Worm (Caenorhabditis elegans) whole organism, mixed stage, embryonic: ENCODE measurements around the gene F23B2.7.

Source experiments
- M03D4.4 ChIP-seq: sonication (generic microtip); optimal IDR thresholded peaks from 2 replicates; lab custom pipeline; 2017; ENCODE audit warnings: mild to moderate bottlenecking, missing genetic modification characterization, missing compliant biosample characterization
- bed-3 ChIP-seq: fragments of 200-800 bp; sonication (Bioruptor generic); optimal IDR thresholded peaks from 3 replicates; lab custom pipeline; 2018; ENCODE audit warnings: mild to moderate bottlenecking, missing genetic modification characterization, moderate library complexity, missing compliant biosample characterization
- blmp-1 ChIP-seq: fragments of 150-350 bp; optimal IDR thresholded peaks from 2 replicates; lab custom pipeline; 2014; ENCODE audit warnings: missing biosample characterization, missing genetic modification characterization
- ceh-39 ChIP-seq: fragments of 150-350 bp; optimal IDR thresholded peaks from 2 replicates; lab custom pipeline; 2014; ENCODE audit warnings: missing biosample characterization, missing genetic modification characterization
- ceh-43 ChIP-seq: fragments of 200-800 bp; sonication (Bioruptor generic); optimal IDR thresholded peaks from 2 replicates; lab custom pipeline; 2018; ENCODE audit warnings: mild to moderate bottlenecking, missing genetic modification characterization, moderate library complexity, missing compliant biosample characterization
- ceh-83 ChIP-seq: fragments of 200-800 bp; sonication (Bioruptor generic); optimal IDR thresholded peaks from 2 replicates; lab custom pipeline; 2018; ENCODE audit warnings: mild to moderate bottlenecking, missing genetic modification characterization, missing compliant biosample characterization
- ces-1 ChIP-seq: fragments of 150-350 bp; optimal IDR thresholded peaks from 2 replicates; lab custom pipeline; 2014; ENCODE audit warnings: missing biosample characterization, missing genetic modification reagents, missing genetic modification characterization
- cnd-1 ChIP-seq: fragments of 200-800 bp; sonication (Bioruptor generic); optimal IDR thresholded peaks from 2 replicates; lab custom pipeline; 2018; ENCODE audit warnings: mild to moderate bottlenecking, missing genetic modification characterization, missing compliant biosample characterization
- drap-1 ChIP-seq: fragments of 200-800 bp; sonication (Bioruptor generic); optimal IDR thresholded peaks from 3 replicates; lab custom pipeline; 2018; ENCODE audit warnings: mild to moderate bottlenecking, missing genetic modification characterization, missing compliant biosample characterization
- elt-1 ChIP-seq: sonication (generic microtip); optimal IDR thresholded peaks from 2 replicates; lab custom pipeline; 2017; ENCODE audit warnings: missing genetic modification characterization, mild to moderate bottlenecking, missing compliant biosample characterization, antibody characterized with exemption, moderate library complexity, borderline replicate concordance; ENCODE audit not compliant: insufficient read depth
- elt-3 ChIP-seq: fragments of 150-350 bp; optimal IDR thresholded peaks from 2 replicates; lab custom pipeline; 2014; ENCODE audit warnings: missing biosample characterization, missing genetic modification characterization
- flh-1 ChIP-seq: fragments of 200-800 bp; sonication (Bioruptor generic); optimal IDR thresholded peaks from 2 replicates; lab custom pipeline; 2018; ENCODE audit warnings: mild to moderate bottlenecking, missing genetic modification characterization, moderate library complexity, missing compliant biosample characterization
- ham-2 ChIP-seq: fragments of 200-800 bp; sonication (Bioruptor generic); optimal IDR thresholded peaks from 2 replicates; lab custom pipeline; 2018; ENCODE audit warnings: mild to moderate bottlenecking, missing genetic modification characterization, missing compliant biosample characterization
- hlh-1 ChIP-seq: fragments of 150-350 bp; optimal IDR thresholded peaks from 2 replicates; lab custom pipeline; 2014; ENCODE audit warnings: missing biosample characterization, missing genetic modification reagents, missing genetic modification characterization
- lin-13 ChIP-seq: fragments of 150-350 bp; optimal IDR thresholded peaks from 2 replicates; lab custom pipeline; 2014; ENCODE audit warnings: missing biosample characterization, missing genetic modification characterization
- lin-32 ChIP-seq: fragments of 200-800 bp; sonication (Bioruptor generic); optimal IDR thresholded peaks from 2 replicates; lab custom pipeline; 2018; ENCODE audit warnings: mild to moderate bottlenecking, missing genetic modification characterization, missing compliant biosample characterization
- lsy-2 ChIP-seq: fragments of 150-350 bp; optimal IDR thresholded peaks from 2 replicates; lab custom pipeline; 2014; ENCODE audit warnings: missing biosample characterization, missing genetic modification characterization
- mab-5 ChIP-seq: fragments of 150-350 bp; optimal IDR thresholded peaks from 2 replicates; lab custom pipeline; 2014; ENCODE audit warnings: missing biosample characterization, missing genetic modification characterization
- mep-1 ChIP-seq: fragments of 150-350 bp; optimal IDR thresholded peaks from 2 replicates; lab custom pipeline; 2017; ENCODE audit warnings: missing biosample characterization, missing genetic modification reagents, missing genetic modification characterization, inconsistent platforms
- mls-2 ChIP-seq: sonication (generic microtip); optimal IDR thresholded peaks from 2 replicates; lab custom pipeline; 2016; ENCODE audit warnings: mild to moderate bottlenecking, missing genetic modification characterization, moderate library complexity, missing compliant biosample characterization
- nhr-12 ChIP-seq: fragments of 150-350 bp; optimal IDR thresholded peaks from 2 replicates; lab custom pipeline; 2014; ENCODE audit warnings: missing biosample characterization, missing genetic modification characterization
- nhr-2 ChIP-seq: fragments of 150-350 bp; optimal IDR thresholded peaks from 2 replicates; lab custom pipeline; 2014; ENCODE audit warnings: missing biosample characterization, missing genetic modification characterization
- nhr-237 ChIP-seq: fragments of 150-350 bp; optimal IDR thresholded peaks from 2 replicates; lab custom pipeline; 2014; ENCODE audit warnings: missing biosample characterization, missing genetic modification characterization
- nhr-28 ChIP-seq: fragments of 150-350 bp; optimal IDR thresholded peaks from 2 replicates; lab custom pipeline; 2014; ENCODE audit warnings: missing biosample characterization, missing genetic modification characterization
- nhr-76 ChIP-seq: sonication (generic microtip); optimal IDR thresholded peaks from 2 replicates; lab custom pipeline; 2017; ENCODE audit warnings: missing biosample characterization, missing genetic modification characterization
- pha-4 ChIP-seq: fragments of 150-350 bp; optimal IDR thresholded peaks from 2 replicates; lab custom pipeline; 2018; ENCODE audit warnings: missing biosample characterization, missing genetic modification reagents, missing genetic modification characterization
- sem-2 ChIP-seq: fragments of 200-800 bp; sonication (Bioruptor generic); optimal IDR thresholded peaks from 2 replicates; lab custom pipeline; 2018; ENCODE audit warnings: mild to moderate bottlenecking, missing genetic modification characterization, missing compliant biosample characterization
- snpc-4 ChIP-seq: fragments of 150-350 bp; optimal IDR thresholded peaks from 2 replicates; lab custom pipeline; 2014; ENCODE audit warnings: missing biosample characterization, missing genetic modification characterization
- sptf-1 ChIP-seq: sonication (generic microtip); optimal IDR thresholded peaks from 2 replicates; lab custom pipeline; 2017; ENCODE audit warnings: mild to moderate bottlenecking, missing genetic modification characterization, moderate library complexity, missing compliant biosample characterization
- tbx-8 ChIP-seq: fragments of 200-800 bp; sonication (Bioruptor generic); optimal IDR thresholded peaks from 2 replicates; lab custom pipeline; 2018; ENCODE audit warnings: mild to moderate bottlenecking, missing genetic modification characterization, moderate library complexity, missing compliant biosample characterization
- unc-120 ChIP-seq: sonication (generic microtip); optimal IDR thresholded peaks from 2 replicates; lab custom pipeline; 2017; ENCODE audit warnings: missing genetic modification characterization, missing compliant biosample characterization; ENCODE audit not compliant: poor library complexity, severe bottlenecking
- unc-39 ChIP-seq: fragments of 150-350 bp; optimal IDR thresholded peaks from 2 replicates; lab custom pipeline; 2014; ENCODE audit warnings: missing biosample characterization, missing genetic modification characterization
- unc-62 ChIP-seq: fragments of 150-350 bp; optimal IDR thresholded peaks from 2 replicates; lab custom pipeline; 2014; ENCODE audit warnings: missing biosample characterization, missing genetic modification reagents, missing genetic modification characterization
- zip-8 ChIP-seq: fragments of 150-350 bp; optimal IDR thresholded peaks from 2 replicates; lab custom pipeline; 2014; ENCODE audit warnings: missing biosample characterization, missing genetic modification characterization
- ztf-11 ChIP-seq: fragments of 150-350 bp; optimal IDR thresholded peaks from 2 replicates; lab custom pipeline; 2014; ENCODE audit warnings: missing biosample characterization, missing genetic modification characterization

Gene F23B2.7

DNA sequence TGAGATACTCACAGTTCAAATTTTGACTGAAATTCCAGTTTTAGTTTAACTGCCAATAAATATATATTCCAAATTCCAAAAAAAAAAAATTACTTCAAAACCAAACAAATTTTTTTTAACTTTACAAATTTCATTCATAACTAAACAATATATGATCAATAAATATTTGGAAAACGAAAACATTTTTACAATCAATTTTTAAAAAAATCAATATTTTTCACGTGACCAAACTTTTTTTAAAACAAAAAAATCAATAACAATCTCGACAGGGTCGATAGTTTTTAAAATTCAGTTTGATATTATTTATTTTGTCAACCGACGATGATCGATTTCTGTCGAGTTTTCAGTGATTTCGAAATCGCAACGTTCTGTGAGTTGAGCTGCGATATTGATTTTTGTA is at the start of gene F23B2.7:
Gene F23B2.7, plus strand, starts transcription at position 301 of the 400 bp plus-strand sequence.
- TF ChIP-seq bed-3 (GFP tag; lab: Kevin White, UChicago) (no peak), nhr-237 (tag; lab: Kevin White, UChicago) (no peak), elt-1 (tag; lab: Kevin White, UChicago) (no peak), nhr-76 (tag; lab: Kevin White, UChicago) (no peak), hlh-1 (tag; lab: Kevin White, UChicago) (no peak), ceh-39 (tag; lab: Kevin White, UChicago) (no peak), nhr-28 (tag; lab: Kevin White, UChicago) (no peak), M03D4.4 (no peak), lsy-2 (tag; lab: Kevin White, UChicago) (no peak), ceh-43 (GFP tag; lab: Kevin White, UChicago) (no peak)

- TF ChIP-seq mep-1 (tag; lab: Kevin White, UChicago), result no peak
- TF ChIP-seq mls-2 (tag; lab: Kevin White, UChicago), result no peak
- TF ChIP-seq unc-39, result no peak
- TF ChIP-seq lin-13 (tag; lab: Kevin White, UChicago), result no peak
- TF ChIP-seq zip-8 (tag; lab: Kevin White, UChicago), result no peak
- TF ChIP-seq nhr-12, result no peak
- TF ChIP-seq drap-1 (GFP tag; lab: Kevin White, UChicago), result no peak
- no peak for TF ChIP-seq lsy-2 (tag; lab: Kevin White, UChicago)
- no peak for TF ChIP-seq nhr-2 (tag; lab: Kevin White, UChicago)
Observed at ce11 chrIV:9100835-9101234, 49.4 kb upstream of the F23B2.7 start.

- TF ChIP-seq mab-5, result peak; percentile 6
- no peak for TF ChIP-seq blmp-1
- no peak for TF ChIP-seq ceh-83
Observed at ce11 chrIV:9104071-9105016, 45.9 kb upstream of the F23B2.7 start, which contains the start of the genes C01F6.14 and fem-3. Gene C01F6.14 (minus strand): TSS chrIV:9104121. Gene fem-3 (plus strand): TSS chrIV:9104966.

- TF ChIP-seq ztf-11 (tag; lab: Kevin White, UChicago), result no peak
- TF ChIP-seq snpc-4 (tag; lab: Kevin White, UChicago), result no peak
- TF ChIP-seq elt-1 (tag; lab: Kevin White, UChicago), result no peak
- TF ChIP-seq ceh-83, result no peak
- no peak for TF ChIP-seq nhr-76 (tag; lab: Kevin White, UChicago)
- TF ChIP-seq mab-5, result no peak
- no peak for TF ChIP-seq bed-3 (GFP tag; lab: Kevin White, UChicago)
- no peak for TF ChIP-seq elt-3 (tag; lab: Kevin White, UChicago)
- TF ChIP-seq unc-39, result no peak
- TF ChIP-seq lsy-2 (tag; lab: Kevin White, UChicago), result peak; percentile 24
- TF ChIP-seq pha-4 (tag; lab: Kevin White, UChicago), result peak; percentile 77
- peak; percentile 27 for TF ChIP-seq unc-120 (tag; lab: Kevin White, UChicago)
- no peak for TF ChIP-seq sem-2 (GFP tag; lab: Kevin White, UChicago)
- no peak for TF ChIP-seq nhr-28 (tag; lab: Kevin White, UChicago)
- TF ChIP-seq sptf-1, result no peak
- TF ChIP-seq lin-13 (tag; lab: Kevin White, UChicago), result peak; percentile 32
- peak; percentile 4 for TF ChIP-seq unc-62
- TF ChIP-seq drap-1 (GFP tag; lab: Kevin White, UChicago), result no peak
- TF ChIP-seq M03D4.4, result no peak
- peak; percentile 52 for TF ChIP-seq ces-1 (GFP tag; lab: Kevin White, UChicago)
- peak; percentile 48 for TF ChIP-seq nhr-237 (tag; lab: Kevin White, UChicago)
- TF ChIP-seq zip-8 (tag; lab: Kevin White, UChicago), result no peak
- TF ChIP-seq tbx-8, result no peak
- peak; percentile 17 for TF ChIP-seq cnd-1
- no peak for TF ChIP-seq blmp-1
- no peak for TF ChIP-seq nhr-12
- TF ChIP-seq mep-1 (tag; lab: Kevin White, UChicago), result peak; percentile 83
- no peak for TF ChIP-seq nhr-2 (tag; lab: Kevin White, UChicago)
- peak; percentile 46 for TF ChIP-seq lin-32 (GFP tag; lab: Kevin White, UChicago)
- TF ChIP-seq mls-2 (tag; lab: Kevin White, UChicago), result no peak
- TF ChIP-seq hlh-1 (tag; lab: Kevin White, UChicago), result peak; percentile 100
- no peak for TF ChIP-seq flh-1 (GFP tag; lab: Kevin White, UChicago)
- peak; percentile 50 for TF ChIP-seq ceh-39 (tag; lab: Kevin White, UChicago)
- TF ChIP-seq ceh-43 (GFP tag; lab: Kevin White, UChicago), result no peak
- TF ChIP-seq ham-2 (GFP tag; lab: Kevin White, UChicago), result peak; percentile 80
Observed at ce11 chrIV:9107464-9107863, 42.8 kb upstream of the F23B2.7 start.
